Fruit fly (Drosophila melanogaster): Measurements from ENCODE around the gene FoxK.

Gene FoxK

DNA sequence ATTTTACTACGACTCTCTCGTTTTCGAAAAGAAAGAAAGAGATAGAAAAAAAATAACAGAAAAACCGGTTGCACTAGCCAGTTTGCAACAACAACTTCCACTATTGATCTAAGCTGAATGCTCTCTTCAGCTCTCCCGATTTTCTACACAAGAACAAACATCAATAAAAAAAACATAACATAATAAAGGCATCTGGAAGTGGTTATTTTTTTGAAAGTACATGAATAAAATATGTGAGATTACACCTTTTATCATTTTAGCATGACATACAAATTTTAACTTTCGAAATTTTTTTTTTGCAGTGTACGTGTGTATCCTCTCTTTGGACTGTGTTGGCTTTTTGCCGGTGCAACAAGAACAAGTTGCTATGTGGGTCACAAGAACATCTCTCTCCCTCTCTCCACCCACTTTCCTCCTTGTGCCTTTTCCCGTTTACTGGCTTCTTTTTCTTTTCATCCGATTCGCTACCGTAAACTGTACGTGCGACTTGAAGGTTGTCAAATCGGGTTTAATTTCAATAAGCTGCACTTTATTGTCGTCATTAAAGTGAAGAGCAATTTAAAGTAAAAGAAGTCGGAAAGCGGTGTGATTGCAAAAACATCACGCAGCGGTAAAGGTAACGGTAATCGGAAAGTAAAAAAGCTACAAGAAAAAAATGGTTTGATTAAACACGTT is 35.9 kb downstream of the FoxK start (continued):
- TF ChIP-seq CG30020 (tag; optimal IDR thresholded peaks at IDR 0.05) (peak; percentile 82), CG7357 (GFP tag; IDR thresholded peaks at IDR 0.05) (peak; percentile 87; the same call in 2 of the 3 replicates), CG10462 (GFP tag; optimal IDR thresholded peaks at IDR 0.05) (peak; percentile 97), CG10209 (GFP tag; optimal IDR thresholded peaks at IDR 0.05) (peak; percentile 96), sob (GFP tag; IDR thresholded peaks at IDR 0.05) (peak; percentile 95), hkb (optimal IDR thresholded peaks at IDR 0.05) (no peak), hkb (GFP tag; IDR thresholded peaks at IDR 0.05) (peak; percentile 98), CG10274 (GFP tag; optimal IDR thresholded peaks at IDR 0.05) (peak; percentile 73), CG4360 (GFP tag; IDR thresholded peaks at IDR 0.05) (peak; percentile 86), dysf (GFP tag; IDR thresholded peaks at IDR 0.05) (peak; percentile 97), Myb (GFP tag; optimal IDR thresholded peaks at IDR 0.05) (peak; percentile 81), CG11504 (tag; optimal IDR thresholded peaks at IDR 0.05) (peak; percentile 97), Kr (GFP tag; optimal IDR thresholded peaks at IDR 0.05) (peak; percentile 82), vvl (GFP tag; IDR thresholded peaks at IDR 0.05) (peak; percentile 99), CrebB (tag; optimal IDR thresholded peaks at IDR 0.05) (peak; percentile 95), nom (GFP tag; optimal IDR thresholded peaks at IDR 0.05) (peak; percentile 93), az2 (GFP tag; optimal IDR thresholded peaks at IDR 0.05) (peak; percentile 98), gsb-n (tag; optimal IDR thresholded peaks at IDR 0.05) (peak; percentile 98), Camta (GFP tag; optimal IDR thresholded peaks at IDR 0.05) (peak; percentile 97), Blimp-1 (GFP tag; optimal IDR thresholded peaks at IDR 0.05) (peak; percentile 95), CG12769 (tag; optimal IDR thresholded peaks at IDR 0.05) (peak; percentile 94), Fer2 (tag; optimal IDR thresholded peaks at IDR 0.05) (peak; percentile 58), Awh (GFP tag; IDR thresholded peaks at IDR 0.05) (peak; percentile 98), Pdp1 (GFP tag; optimal IDR thresholded peaks at IDR 0.05) (peak; percentile 95 to 97), CG14014 (GFP tag; IDR thresholded peaks at IDR 0.05) (peak; percentile 95), CG12104 (GFP tag; optimal IDR thresholded peaks at IDR 0.05) (peak; percentile 96), cwo (GFP tag; optimal IDR thresholded peaks at IDR 0.05) (peak; percentile 91), CG31388 (GFP tag; optimal IDR thresholded peaks at IDR 0.05) (peak; percentile 93), ewg (GFP tag; optimal IDR thresholded peaks at IDR 0.05) (peak; percentile 93), tio (GFP tag; optimal IDR thresholded peaks at IDR 0.05) (peak; percentile 95), CG8944 (GFP tag; optimal IDR thresholded peaks at IDR 0.05) (peak; percentile 94), croc (GFP tag; conservative IDR thresholded peaks at IDR 0.05) (peak; percentile 94), inv (GFP tag; IDR thresholded peaks at IDR 0.05; ENCODE audit: partially characterized antibody) (no peak), luna (GFP tag; optimal IDR thresholded peaks at IDR 0.05) (peak; percentile 37), slbo (GFP tag; IDR thresholded peaks at IDR 0.05) (peak; percentile 92), BtbVII (GFP tag; optimal IDR thresholded peaks at IDR 0.05) (peak; percentile 81), D19B (GFP tag; optimal IDR thresholded peaks at IDR 0.05) (peak; percentile 66), B-H2 (GFP tag; optimal IDR thresholded peaks at IDR 0.05) (no peak), crol (GFP tag; IDR thresholded peaks at IDR 0.05) (peak; percentile 76), Dek (tag; optimal IDR thresholded peaks at IDR 0.05) (peak; percentile 90), CG10147 (GFP tag; optimal IDR thresholded peaks at IDR 0.05) (peak; percentile 95), CG4424 (GFP tag; optimal IDR thresholded peaks at IDR 0.05) (peak; percentile 98), CG15011 (GFP tag; optimal IDR thresholded peaks at IDR 0.05) (peak; percentile 88), Taf1 (GFP tag; IDR thresholded peaks at IDR 0.05) (peak; percentile 75), Fer3 (tag; optimal IDR thresholded peaks at IDR 0.05) (peak; percentile 91), Gug (GFP tag; IDR thresholded peaks at IDR 0.05) (peak; percentile 87), btn (GFP tag; optimal IDR thresholded peaks at IDR 0.05) (peak; percentile 96), Xrp1 (GFP tag; IDR thresholded peaks at IDR 0.05) (peak; percentile 98), Hr3 (GFP tag; optimal IDR thresholded peaks at IDR 0.05) (peak; percentile 94), Nf-YC (tag; optimal IDR thresholded peaks at IDR 0.05) (no peak)
